Fruit fly (Drosophila melanogaster) whole organism, embryonic: ENCODE results near the gene CSN6.

Experiments used
- Ada2b ChIP-seq: fragments of 200-800 bp; sonication (Bioruptor generic); IDR thresholded peaks from 2 replicates; pipeline ENCODE4 v1.3.6; 2022; ENCODE audit warnings: missing biosample characterization, missing genetic modification characterization
- Atf-2 ChIP-seq: fragments of 200-800 bp; sonication (Bioruptor generic); optimal IDR thresholded peaks from 2 replicates; lab custom pipeline; 2016; ENCODE audit warnings: missing biosample characterization, missing genetic modification characterization
- CG10543 ChIP-seq: fragments of 200-800 bp; sonication (Bioruptor generic); optimal IDR thresholded peaks from 3 replicates; lab custom pipeline; 2017; ENCODE audit warnings: missing biosample characterization, mild to moderate bottlenecking, missing genetic modification characterization, moderate library complexity
- CG12071 ChIP-seq: fragments of 200-800 bp; sonication (Bioruptor generic); optimal IDR thresholded peaks from 3 replicates; lab custom pipeline; 2018; ENCODE audit warnings: missing biosample characterization, mild to moderate bottlenecking, missing genetic modification characterization
- CG17829 ChIP-seq: fragments of 200-800 bp; optimal IDR thresholded peaks from 2 replicates; lab custom pipeline; 2019; ENCODE audit warnings: missing biosample characterization, mild to moderate bottlenecking, missing genetic modification characterization, moderate library complexity
- CG2199 ChIP-seq: fragments of 200-800 bp; sonication (Bioruptor generic); IDR thresholded peaks from 3 replicates; pipeline ENCODE4 v1.3.6; 2022; ENCODE audit warnings: missing biosample characterization, missing genetic modification characterization
- CG31441 ChIP-seq: fragments of 200-800 bp; sonication (Bioruptor generic); IDR thresholded peaks from 2 replicates; pipeline ENCODE4 v1.3.6; 2022; ENCODE audit warnings: missing biosample characterization, missing genetic modification characterization
- CG32772 ChIP-seq: fragments of 200-800 bp; sonication (Bioruptor generic); IDR thresholded peaks from 2 replicates; pipeline ENCODE4 v1.3.6; 2022; ENCODE audit warnings: missing biosample characterization, missing genetic modification characterization
- CG5180 ChIP-seq: fragments of 200-800 bp; sonication (Bioruptor generic); optimal IDR thresholded peaks from 3 replicates; lab custom pipeline; 2017; ENCODE audit warnings: missing biosample characterization, missing genetic modification characterization, mild to moderate bottlenecking, moderate library complexity, missing genetic modification reagents
- CG6175 ChIP-seq: fragments of 200-800 bp; sonication (Bioruptor generic); IDR thresholded peaks from 3 replicates; pipeline ENCODE4 v1.3.6; 2022; ENCODE audit warnings: missing biosample characterization, missing genetic modification characterization
- CG6689 ChIP-seq: fragments of 200-800 bp; sonication (Bioruptor generic); IDR thresholded peaks from 2 replicates; pipeline ENCODE4 v1.3.6; 2022; ENCODE audit warnings: missing biosample characterization, missing genetic modification characterization
- CG6765 ChIP-seq: fragments of 200-800 bp; sonication (Bioruptor generic); optimal IDR thresholded peaks from 3 replicates; lab custom pipeline; 2017; ENCODE audit warnings: missing biosample characterization, mild to moderate bottlenecking, missing genetic modification characterization
- CG6813 ChIP-seq: fragments of 200-800 bp; sonication (Bioruptor generic); optimal IDR thresholded peaks from 2 replicates; lab custom pipeline; 2017; ENCODE audit warnings: missing biosample characterization, missing genetic modification characterization, mild to moderate bottlenecking, moderate library complexity, missing genetic modification reagents
- CG7357 ChIP-seq: fragments of 200-800 bp; sonication (Bioruptor generic); IDR thresholded peaks from 3 replicates; pipeline ENCODE4 v1.3.6; 2022; ENCODE audit warnings: missing biosample characterization, missing genetic modification characterization
- CG8388 ChIP-seq: fragments of 200-800 bp; sonication (Bioruptor generic); optimal IDR thresholded peaks from 2 replicates; lab custom pipeline; 2019; ENCODE audit warnings: missing biosample characterization, mild to moderate bottlenecking, missing genetic modification characterization, moderate library complexity
- CG8765 ChIP-seq: fragments of 200-800 bp; sonication (Bioruptor generic); IDR thresholded peaks from 2 replicates; pipeline ENCODE4 v1.3.6; 2022; ENCODE audit warnings: missing biosample characterization, missing genetic modification characterization
- CG9727 ChIP-seq: fragments of 200-800 bp; sonication (Bioruptor generic); optimal IDR thresholded peaks from 3 replicates; lab custom pipeline; 2017; ENCODE audit warnings: missing biosample characterization, mild to moderate bottlenecking, missing genetic modification characterization
- CG9817 ChIP-seq: fragments of 200-800 bp; sonication (Bioruptor generic); optimal IDR thresholded peaks from 2 replicates; lab custom pipeline; 2018; ENCODE audit warnings: missing biosample characterization, mild to moderate bottlenecking, missing genetic modification characterization, moderate library complexity
- Dref ChIP-seq: fragments of 200-800 bp; sonication (Bioruptor generic); IDR thresholded peaks from 2 replicates; pipeline ENCODE4 v1.3.6; 2022; ENCODE audit warnings: missing biosample characterization, missing genetic modification characterization
- Gsc ChIP-seq: fragments of 200-800 bp; sonication (Bioruptor generic); IDR thresholded peaks from 2 replicates; pipeline ENCODE4 v1.3.6; 2022; ENCODE audit warnings: missing biosample characterization, missing genetic modification characterization
- HHEX ChIP-seq: fragments of 200-800 bp; sonication (Bioruptor generic); optimal IDR thresholded peaks from 3 replicates; lab custom pipeline; 2017; ENCODE audit warnings: missing biosample characterization, mild to moderate bottlenecking, missing genetic modification characterization, missing genetic modification reagents
- Max ChIP-seq: fragments of 200-800 bp; sonication (Bioruptor generic); optimal IDR thresholded peaks from 2 replicates; lab custom pipeline; 2016; ENCODE audit warnings: missing biosample characterization, mild to moderate bottlenecking, missing genetic modification characterization
- NFAT ChIP-seq: fragments of 200-800 bp; sonication (Bioruptor generic); IDR thresholded peaks from 2 replicates; pipeline ENCODE4 v1.3.6; 2022; ENCODE audit warnings: missing biosample characterization, missing genetic modification characterization
- NK7.1 ChIP-seq: fragments of 200-800 bp; sonication (Bioruptor generic); optimal IDR thresholded peaks from 3 replicates; lab custom pipeline; 2016; ENCODE audit warnings: missing biosample characterization, missing genetic modification characterization
- Nf-YA ChIP-seq: fragments of 200-800 bp; sonication (Bioruptor generic); IDR thresholded peaks from 2 replicates; pipeline ENCODE4 v1.3.6; 2022; ENCODE audit warnings: missing biosample characterization, missing genetic modification characterization
- Taf1 ChIP-seq: fragments of 200-800 bp; sonication (Bioruptor generic); IDR thresholded peaks from 2 replicates; pipeline ENCODE4 v1.3.6; 2022; ENCODE audit warnings: missing biosample characterization, missing genetic modification characterization
- Xrp1 ChIP-seq: fragments of 200-800 bp; sonication (Bioruptor generic); IDR thresholded peaks from 2 replicates; pipeline ENCODE4 v1.3.6; 2022; ENCODE audit warnings: missing biosample characterization, missing genetic modification characterization
- bab2 ChIP-seq: fragments of 200-800 bp; sonication (Bioruptor generic); optimal IDR thresholded peaks from 2 replicates; lab custom pipeline; 2016; ENCODE audit warnings: missing biosample characterization, missing genetic modification characterization
- bcd ChIP-seq: fragments of 200-800 bp; sonication (Bioruptor generic); optimal IDR thresholded peaks from 2 replicates; lab custom pipeline; 2017; ENCODE audit warnings: missing biosample characterization, mild to moderate bottlenecking, missing genetic modification characterization
- ci ChIP-seq: fragments of 200-800 bp; sonication (Bioruptor generic); IDR thresholded peaks from 3 replicates; pipeline ENCODE4 v1.3.6; 2022; ENCODE audit warnings: missing biosample characterization, missing genetic modification characterization
- danr ChIP-seq: fragments of 200-800 bp; sonication (Bioruptor generic); IDR thresholded peaks from 2 replicates; pipeline ENCODE4 v1.3.6; 2022; ENCODE audit warnings: missing biosample characterization, missing genetic modification characterization
- dimm ChIP-seq: fragments of 200-800 bp; sonication (Bioruptor generic); IDR thresholded peaks from 2 replicates; pipeline ENCODE4 v1.3.6; 2022; ENCODE audit warnings: missing biosample characterization, missing genetic modification characterization
- ems ChIP-seq: fragments of 200-800 bp; sonication (Bioruptor generic); optimal IDR thresholded peaks from 3 replicates; lab custom pipeline; 2016; ENCODE audit warnings: missing biosample characterization, missing genetic modification characterization
- en ChIP-seq: fragments of 200-800 bp; sonication (Bioruptor generic); optimal IDR thresholded peaks from 2 replicates; lab custom pipeline; 2016; ENCODE audit warnings: missing biosample characterization, missing genetic modification characterization
- fd3F ChIP-seq: fragments of 200-800 bp; sonication (Bioruptor generic); optimal IDR thresholded peaks from 2 replicates; lab custom pipeline; 2018; ENCODE audit warnings: missing biosample characterization, mild to moderate bottlenecking, missing genetic modification characterization, moderate library complexity
- fu2 ChIP-seq: fragments of 200-800 bp; sonication (Bioruptor generic); optimal IDR thresholded peaks from 2 replicates; lab custom pipeline; 2016; ENCODE audit warnings: missing biosample characterization, missing genetic modification characterization
- ham ChIP-seq: fragments of 200-800 bp; sonication (Bioruptor generic); IDR thresholded peaks from 2 replicates; pipeline ENCODE4 v1.3.6; 2022; ENCODE audit warnings: missing biosample characterization, missing genetic modification characterization
- her ChIP-seq: fragments of 200-800 bp; sonication (Bioruptor generic); optimal IDR thresholded peaks from 2 replicates; lab custom pipeline; 2016; ENCODE audit warnings: missing biosample characterization, missing genetic modification characterization
- insv ChIP-seq, 2 experiments: fragments of 200-800 bp; sonication (Bioruptor generic); optimal IDR thresholded peaks; 3 replicates each; lab custom pipeline; 2016 to 2018; ENCODE audit warnings: missing biosample characterization in 2 of 2, missing genetic modification characterization in 2 of 2
- klu ChIP-seq: fragments of 200-800 bp; sonication (Bioruptor generic); IDR thresholded peaks from 2 replicates; pipeline ENCODE4 v1.3.6; 2022; ENCODE audit warnings: missing biosample characterization, missing genetic modification characterization
- lbe ChIP-seq: fragments of 200-800 bp; sonication (Bioruptor generic); optimal IDR thresholded peaks from 2 replicates; lab custom pipeline; 2016; ENCODE audit warnings: missing biosample characterization, mild to moderate bottlenecking, missing genetic modification characterization
- lilli ChIP-seq: fragments of 200-800 bp; sonication (Bioruptor generic); optimal IDR thresholded peaks from 3 replicates; lab custom pipeline; 2016; ENCODE audit warnings: missing biosample characterization, missing genetic modification characterization
- lmd ChIP-seq: fragments of 200-800 bp; sonication (Bioruptor generic); IDR thresholded peaks from 2 replicates; pipeline ENCODE4 v1.3.6; 2022; ENCODE audit warnings: missing biosample characterization, missing genetic modification characterization
- mam ChIP-seq: fragments of 200-800 bp; sonication (Bioruptor generic); optimal IDR thresholded peaks from 3 replicates; lab custom pipeline; 2016; ENCODE audit warnings: missing biosample characterization, missing genetic modification characterization
- nmo ChIP-seq: fragments of 200-800 bp; sonication (Bioruptor generic); optimal IDR thresholded peaks from 2 replicates; lab custom pipeline; 2018; ENCODE audit warnings: missing biosample characterization, mild to moderate bottlenecking, missing genetic modification characterization, moderate library complexity
- psq ChIP-seq: fragments of 200-800 bp; sonication (Bioruptor generic); optimal IDR thresholded peaks from 2 replicates; lab custom pipeline; 2017; ENCODE audit warnings: missing biosample characterization, missing genetic modification characterization
- pum ChIP-seq: fragments of 200-800 bp; sonication (Bioruptor generic); optimal IDR thresholded peaks from 2 replicates; lab custom pipeline; 2016; ENCODE audit warnings: missing biosample characterization, missing genetic modification characterization
- row ChIP-seq: fragments of 200-800 bp; sonication (Bioruptor generic); IDR thresholded peaks from 3 replicates; pipeline ENCODE4 v1.3.6; 2022; ENCODE audit warnings: missing biosample characterization, missing genetic modification characterization
- slp2 ChIP-seq: fragments of 200-800 bp; sonication (Bioruptor generic); optimal IDR thresholded peaks from 2 replicates; lab custom pipeline; 2016; ENCODE audit warnings: missing biosample characterization, missing genetic modification characterization
- so ChIP-seq: fragments of 200-800 bp; sonication (Bioruptor generic); IDR thresholded peaks from 3 replicates; pipeline ENCODE4 v1.3.6; 2022; ENCODE audit warnings: missing biosample characterization, missing genetic modification characterization
- ttk ChIP-seq: fragments of 200-800 bp; sonication (Bioruptor generic); IDR thresholded peaks from 2 replicates; pipeline ENCODE4 v2.1.2; 2022; ENCODE audit warnings: missing biosample characterization, missing genetic modification characterization
- vnd ChIP-seq: fragments of 200-800 bp; sonication (Bioruptor generic); IDR thresholded peaks from 3 replicates; pipeline ENCODE4 v1.3.6; 2022; ENCODE audit warnings: missing biosample characterization, missing genetic modification characterization; ENCODE audit not compliant: partially characterized antibody

Gene CSN6

DNA sequence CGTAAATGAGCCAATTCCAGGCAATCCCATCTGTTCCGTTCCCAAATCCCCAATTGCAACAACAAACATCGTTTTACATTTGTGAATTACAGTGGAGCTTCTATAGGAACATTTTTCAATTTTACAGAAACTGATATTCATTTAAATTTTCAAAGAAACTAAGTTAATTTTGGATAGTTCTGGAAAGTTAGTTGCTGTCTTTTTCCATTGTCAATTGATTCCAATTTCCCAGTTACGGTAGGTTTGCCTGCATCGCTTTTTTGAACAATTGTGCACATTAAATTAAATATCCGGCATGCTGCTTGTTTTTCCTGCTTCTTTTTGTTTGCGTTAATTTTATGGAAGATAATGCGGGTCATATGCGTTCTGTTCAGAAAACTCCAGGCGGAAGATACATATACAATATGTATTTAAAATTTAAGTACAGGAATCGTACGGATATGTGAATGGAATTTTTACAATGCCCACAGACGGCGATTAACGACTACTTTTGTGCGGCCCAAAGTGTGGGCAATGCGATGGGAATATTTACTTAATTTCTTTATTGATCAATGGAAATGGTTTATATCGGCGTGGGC, 47.5 kb downstream of the CSN6 start (continued):
- peak; percentile 44 for TF ChIP-seq mam (GFP tag; lab: Kevin White, UChicago)
- TF ChIP-seq Ada2b, result peak; percentile 50
- TF ChIP-seq CG6689 (GFP tag; lab: Robert Waterston, UW), result no peak
- TF ChIP-seq CG6813, result no peak
- TF ChIP-seq so (GFP tag; lab: Robert Waterston, UW), result peak; percentile 24; the same call in 1 of the 3 replicates
- TF ChIP-seq CG7357 (GFP tag; lab: Robert Waterston, UW), result no peak
- no peak for TF ChIP-seq CG10543
- TF ChIP-seq ci (GFP tag; lab: Robert Waterston, UW), result 0 out of 3 replicates have a peak, but pooled peaks have one; percentile 42
- TF ChIP-seq fd3F (GFP tag; lab: Kevin White, UChicago), result peak; percentile 37
- TF ChIP-seq CG17829 (tag; lab: Kevin White, UChicago), result no peak
- TF ChIP-seq CG9727 (GFP tag; lab: Kevin White, UChicago), result no peak
- no peak for TF ChIP-seq CG31441 (GFP tag; lab: Robert Waterston, UW)
- no peak for TF ChIP-seq insv (GFP tag; optimal IDR thresholded peaks at IDR 0.05; lab: Kevin White, UChicago)
- no peak for TF ChIP-seq Nf-YA
- TF ChIP-seq pum, result no peak
- TF ChIP-seq en (GFP tag; lab: Kevin White, UChicago), result no peak
- TF ChIP-seq Xrp1 (GFP tag; lab: Robert Waterston, UW), result no peak
- TF ChIP-seq CG8388 (GFP tag; lab: Kevin White, UChicago), result no peak
- TF ChIP-seq nmo (GFP tag; lab: Kevin White, UChicago), result peak; percentile 18
- TF ChIP-seq lbe, result no peak
- no peak for TF ChIP-seq CG8765
- no peak for TF ChIP-seq slp2 (GFP tag; lab: Kevin White, UChicago)
- no peak for TF ChIP-seq NK7.1
- TF ChIP-seq CG9817 (tag; lab: Kevin White, UChicago), result peak; percentile 47
- peak; percentile 57 for TF ChIP-seq lilli
- TF ChIP-seq CG2199, result no peak
- TF ChIP-seq row (GFP tag; lab: Robert Waterston, UW), result peak; percentile 75
- no peak for TF ChIP-seq danr (GFP tag; lab: Robert Waterston, UW)
- TF ChIP-seq NFAT (GFP tag; lab: Robert Waterston, UW), result no peak
- TF ChIP-seq Taf1 (GFP tag; lab: Robert Waterston, UW), result no peak
- TF ChIP-seq Dref (GFP tag; lab: Robert Waterston, UW), result no peak
- no peak for TF ChIP-seq Gsc
- no peak for TF ChIP-seq ems (GFP tag; lab: Kevin White, UChicago)
- TF ChIP-seq bab2, result peak; percentile 15
- no peak for TF ChIP-seq HHEX (GFP tag; lab: Kevin White, UChicago)
- no peak for TF ChIP-seq Atf-2 (GFP tag; lab: Kevin White, UChicago)
- TF ChIP-seq psq (GFP tag; lab: Kevin White, UChicago), result no peak
- TF ChIP-seq bcd (GFP tag; lab: Kevin White, UChicago), result no peak
- no peak for TF ChIP-seq CG12071 (GFP tag; lab: Kevin White, UChicago)
- no peak for TF ChIP-seq dimm (GFP tag; lab: Robert Waterston, UW)
- no peak for TF ChIP-seq CG6175
- TF ChIP-seq klu (GFP tag; lab: Robert Waterston, UW), result no peak
- no peak for TF ChIP-seq ttk
- TF ChIP-seq Max, result no peak
- TF ChIP-seq ham (GFP tag; lab: Robert Waterston, UW), result no peak
- peak; percentile 2 for TF ChIP-seq fu2
- TF ChIP-seq her (GFP tag; lab: Kevin White, UChicago), result no peak
- no peak for TF ChIP-seq CG5180 (GFP tag; lab: Kevin White, UChicago)
- TF ChIP-seq CG32772 (GFP tag; lab: Robert Waterston, UW), result no peak
- TF ChIP-seq CG6765 (GFP tag; lab: Kevin White, UChicago), result no peak
- TF ChIP-seq vnd (GFP tag; lab: Robert Waterston, UW), result no peak
- 0 out of 2 replicates have a peak, but pooled peaks have one; percentile 20 for TF ChIP-seq lmd (GFP tag; lab: Robert Waterston, UW)
